Worm (Caenorhabditis elegans) whole organism, L3 larva: ENCODE results near the gene nkcc-1.

Experiments
- R02D3.7 ChIP-seq: fragments of 150-350 bp; optimal IDR thresholded peaks from 2 replicates; lab custom pipeline; 2014; ENCODE audit warnings: missing biosample characterization, missing genetic modification characterization
- elt-3 ChIP-seq, 3 experiments: fragments of 150-350 bp in 1 of 3; sonication (generic microtip) in 2 of 3; optimal IDR thresholded peaks; 2 replicates in 2 of 3; 4 replicates in 1 of 3; lab custom pipeline; 2014 to 2017; ENCODE audit warnings: missing biosample characterization in 3 of 3, missing genetic modification characterization in 3 of 3
- jun-1 ChIP-seq: fragments of 150-350 bp; optimal IDR thresholded peaks from 2 replicates; lab custom pipeline; 2014; ENCODE audit warnings: missing biosample characterization, missing genetic modification reagents, missing genetic modification characterization
- lin-39 ChIP-seq: fragments of 150-350 bp; optimal IDR thresholded peaks from 2 replicates; lab custom pipeline; 2018; ENCODE audit warnings: missing biosample characterization, missing genetic modification reagents, missing genetic modification characterization
- nhr-11 ChIP-seq: fragments of 150-350 bp; optimal IDR thresholded peaks from 2 replicates; lab custom pipeline; 2014; ENCODE audit warnings: missing biosample characterization, missing genetic modification characterization
- nhr-23 ChIP-seq: fragments of 150-350 bp; optimal IDR thresholded peaks from 2 replicates; lab custom pipeline; 2014; ENCODE audit warnings: missing biosample characterization, missing genetic modification reagents, missing genetic modification characterization
- nhr-28 ChIP-seq: fragments of 150-350 bp; optimal IDR thresholded peaks from 2 replicates; lab custom pipeline; 2014; ENCODE audit warnings: missing biosample characterization, missing genetic modification characterization
- skn-1 ChIP-seq: fragments of 150-350 bp; optimal IDR thresholded peaks from 2 replicates; lab custom pipeline; 2014; ENCODE audit warnings: missing biosample characterization, missing genetic modification characterization
- unc-62 ChIP-seq: fragments of 150-350 bp; sonication (generic microtip); optimal IDR thresholded peaks from 4 replicates; lab custom pipeline; 2014; ENCODE audit warnings: missing biosample characterization, missing genetic modification reagents, missing genetic modification characterization
- ztf-4 ChIP-seq: fragments of 150-350 bp; optimal IDR thresholded peaks from 2 replicates; lab custom pipeline; 2014; ENCODE audit warnings: missing biosample characterization, missing genetic modification characterization

- no peak for TF ChIP-seq lin-39 (tag; lab: Kevin White, UChicago)
- TF ChIP-seq unc-62 (GFP tag; lab: Kevin White, UChicago), result no peak
- no peak for TF ChIP-seq jun-1 (tag; lab: Kevin White, UChicago)
- no peak for TF ChIP-seq ztf-4 (tag; lab: Kevin White, UChicago)
- TF ChIP-seq nhr-11 (tag; lab: Kevin White, UChicago), result no peak
- no peak for TF ChIP-seq skn-1 (tag; lab: Kevin White, UChicago)
- no peak for TF ChIP-seq nhr-28 (tag; lab: Kevin White, UChicago)
- no peak for TF ChIP-seq elt-3 (tag; optimal IDR thresholded peaks at IDR 0.05; lab: Kevin White, UChicago)
- no peak for TF ChIP-seq nhr-23
- TF ChIP-seq R02D3.7, result no peak
These were observed 19.2 kb upstream of the nkcc-1 start for ce11 chrIV:14143042-14143441.
